Worm (Caenorhabditis elegans) whole organism, young adult: ENCODE results near the gene Y111B2A.12.

Source experiments
- cebp-1 ChIP-seq, 2 experiments: fragments of 200-800 bp in 1 of 2; sonication (Bioruptor generic) in 1 of 2; sonication (generic microtip) in 1 of 2; IDR thresholded peaks in 1 of 2; optimal IDR thresholded peaks in 1 of 2; 2 replicates each; pipeline versions ENCODE4 v1.3.6 to Lab custom; 2017 to 2022; ENCODE audit warnings: missing compliant biosample characterization in 2 of 2, missing genetic modification characterization in 2 of 2, mild to moderate bottlenecking in 1 of 2, missing genetic modification reagents in 1 of 2, moderate library complexity in 1 of 2
- nhr-179 ChIP-seq: sonication (generic microtip); optimal IDR thresholded peaks from 2 replicates; lab custom pipeline; 2016; ENCODE audit warnings: mild to moderate bottlenecking, missing genetic modification characterization, missing compliant biosample characterization
- unc-130 ChIP-seq: sonication (generic microtip); optimal IDR thresholded peaks from 2 replicates; lab custom pipeline; 2016; ENCODE audit warnings: missing genetic modification reagents, missing genetic modification characterization, missing compliant biosample characterization

- TF ChIP-seq nhr-179 (tag; lab: Kevin White, UChicago) (no peak), cebp-1 (GFP tag; IDR thresholded peaks at IDR 0.05; lab: Robert Waterston, UW) (no peak), cebp-1 (tag; optimal IDR thresholded peaks at IDR 0.05; lab: Kevin White, UChicago) (no peak), unc-130 (GFP tag; lab: Kevin White, UChicago) (no peak)
These were observed 15.4 kb downstream of the Y111B2A.12 start, which contains the start of gene gtf-2A2 for ce11 chrIII:12624466-12624865.
